Fruit fly (Drosophila melanogaster): ENCODE results near the gene Tb.

dm6 chr3R:26628624-26629023, 27.6 kb upstream of the Tb start, which contains the start of gene TwdlK:
- no peak for TF ChIP-seq CG7045 (GFP tag; optimal IDR thresholded peaks at IDR 0.05)
- no peak for TF ChIP-seq Hr96 (GFP tag; optimal IDR thresholded peaks at IDR 0.05)
- TF ChIP-seq CG14711 (tag; optimal IDR thresholded peaks at IDR 0.05), result no peak
- TF ChIP-seq kay (GFP tag; ENCODE audit: borderline replicate concordance), result no peak

Measured in whole organism, adult.